Fruit fly (Drosophila melanogaster) whole organism, embryonic: Measurements from ENCODE around the gene zf30C.
A peak's percentile ranks its signal among the peaks of the same experiment; 100 is the strongest.

Experiments
- Abd-B ChIP-seq: fragments of 200-800 bp; sonication (Bioruptor generic); optimal IDR thresholded peaks from 2 replicates; lab custom pipeline; 2018; ENCODE audit warnings: missing biosample characterization, mild to moderate bottlenecking, missing genetic modification characterization, moderate library complexity
- Aef1 ChIP-seq: fragments of 200-800 bp; sonication (Bioruptor generic); IDR thresholded peaks from 3 replicates; pipeline ENCODE4 v1.3.6; 2022; ENCODE audit warnings: missing biosample characterization, missing genetic modification characterization
- BEAF-32 ChIP-seq: fragments of 200-800 bp; sonication (Bioruptor generic); optimal IDR thresholded peaks from 3 replicates; lab custom pipeline; 2017; ENCODE audit warnings: missing biosample characterization, missing genetic modification characterization, mild to moderate bottlenecking, moderate library complexity, missing genetic modification reagents
- CG11085 ChIP-seq: fragments of 200-800 bp; sonication (Bioruptor generic); IDR thresholded peaks from 2 replicates; pipeline ENCODE4 v1.3.6; 2022; ENCODE audit warnings: missing biosample characterization, missing genetic modification characterization
- CG12659 ChIP-seq: fragments of 200-800 bp; sonication (Bioruptor generic); optimal IDR thresholded peaks from 3 replicates; lab custom pipeline; 2017; ENCODE audit warnings: mild to moderate bottlenecking, missing biosample characterization, missing genetic modification reagents, missing genetic modification characterization
- CG16813 ChIP-seq: fragments of 200-800 bp; sonication (Bioruptor generic); IDR thresholded peaks from 3 replicates; pipeline ENCODE4 v1.3.6; 2022; ENCODE audit warnings: missing biosample characterization, missing genetic modification characterization; ENCODE audit not compliant: partially characterized antibody
- CG17361 ChIP-seq: fragments of 200-800 bp; sonication (Bioruptor generic); IDR thresholded peaks from 3 replicates; pipeline ENCODE4 v1.3.6; 2022; ENCODE audit warnings: missing biosample characterization, missing genetic modification characterization
- CG1832 ChIP-seq: fragments of 200-800 bp; sonication (Bioruptor generic); optimal IDR thresholded peaks from 2 replicates; lab custom pipeline; 2017; ENCODE audit warnings: missing biosample characterization, mild to moderate bottlenecking, missing genetic modification characterization, inconsistent platforms
- CG2116 ChIP-seq: fragments of 200-800 bp; sonication (Bioruptor generic); optimal IDR thresholded peaks from 3 replicates; lab custom pipeline; 2018; ENCODE audit warnings: missing biosample characterization, mild to moderate bottlenecking, missing genetic modification characterization
- CG2129 ChIP-seq: fragments of 200-800 bp; sonication (Bioruptor generic); IDR thresholded peaks from 2 replicates; pipeline ENCODE4 v1.3.6; 2022; ENCODE audit warnings: missing biosample characterization, missing genetic modification characterization; ENCODE audit not compliant: partially characterized antibody
- CG2678 ChIP-seq: fragments of 200-800 bp; sonication (Bioruptor generic); optimal IDR thresholded peaks from 3 replicates; lab custom pipeline; 2019; ENCODE audit warnings: missing biosample characterization, mild to moderate bottlenecking, missing genetic modification characterization, moderate library complexity
- CG32532 ChIP-seq: fragments of 200-800 bp; sonication (Bioruptor generic); IDR thresholded peaks from 2 replicates; pipeline ENCODE4 v1.3.6; 2022; ENCODE audit warnings: missing biosample characterization, missing genetic modification characterization
- CG33557 ChIP-seq: fragments of 200-800 bp; sonication (Bioruptor generic); optimal IDR thresholded peaks from 2 replicates; lab custom pipeline; 2019; ENCODE audit warnings: missing biosample characterization, mild to moderate bottlenecking, missing genetic modification characterization, moderate library complexity
- CG3847 ChIP-seq: fragments of 200-800 bp; sonication (Bioruptor generic); IDR thresholded peaks from 2 replicates; pipeline ENCODE4 v1.3.6; 2022; ENCODE audit warnings: missing biosample characterization, missing genetic modification characterization
- CG3995 ChIP-seq: fragments of 200-800 bp; sonication (Bioruptor generic); optimal IDR thresholded peaks from 3 replicates; lab custom pipeline; 2016; ENCODE audit warnings: missing biosample characterization, missing genetic modification characterization
- CG42726 ChIP-seq: fragments of 200-800 bp; sonication (Bioruptor generic); IDR thresholded peaks from 2 replicates; pipeline ENCODE4 v1.3.6; 2022; ENCODE audit warnings: missing biosample characterization, missing genetic modification characterization; ENCODE audit not compliant: partially characterized antibody
- CG4328 ChIP-seq: fragments of 200-800 bp; sonication (Bioruptor generic); optimal IDR thresholded peaks from 3 replicates; lab custom pipeline; 2017; ENCODE audit warnings: missing biosample characterization, missing genetic modification reagents, missing genetic modification characterization
- CG43689 ChIP-seq: fragments of 200-800 bp; sonication (Bioruptor generic); IDR thresholded peaks from 2 replicates; pipeline ENCODE4 v1.3.6; 2022; ENCODE audit warnings: missing biosample characterization, missing genetic modification characterization
- CG7372 ChIP-seq: fragments of 200-800 bp; sonication (Bioruptor generic); IDR thresholded peaks from 2 replicates; pipeline ENCODE4 v1.3.6; 2022; ENCODE audit warnings: missing biosample characterization, missing genetic modification characterization
- CG9215 ChIP-seq: fragments of 200-800 bp; sonication (Bioruptor generic); IDR thresholded peaks from 2 replicates; pipeline ENCODE4 v1.3.6; 2022; ENCODE audit warnings: missing biosample characterization, missing genetic modification characterization
- CHES-1-like ChIP-seq: fragments of 200-800 bp; sonication (Bioruptor generic); optimal IDR thresholded peaks from 2 replicates; lab custom pipeline; 2016; ENCODE audit warnings: missing biosample characterization, missing genetic modification characterization
- Dbx ChIP-seq: fragments of 200-800 bp; sonication (Bioruptor generic); IDR thresholded peaks from 3 replicates; pipeline ENCODE4 v1.3.6; 2022; ENCODE audit warnings: missing biosample characterization, missing genetic modification characterization
- Dref ChIP-seq: fragments of 200-800 bp; sonication (Bioruptor generic); IDR thresholded peaks from 2 replicates; pipeline ENCODE4 v1.3.6; 2022; ENCODE audit warnings: missing biosample characterization, missing genetic modification characterization
- MBD-R2 ChIP-seq: fragments of 200-800 bp; sonication (Bioruptor generic); IDR thresholded peaks from 2 replicates; pipeline ENCODE4 v1.3.6; 2022; ENCODE audit warnings: missing biosample characterization, missing genetic modification characterization
- Scr ChIP-seq: fragments of 200-800 bp; sonication (Bioruptor generic); IDR thresholded peaks from 2 replicates; pipeline ENCODE4 v1.3.6; 2022; ENCODE audit warnings: missing biosample characterization, missing genetic modification characterization; ENCODE audit not compliant: partially characterized antibody
- Sox100B ChIP-seq: fragments of 200-800 bp; sonication (Bioruptor generic); optimal IDR thresholded peaks from 3 replicates; lab custom pipeline; 2018; ENCODE audit warnings: missing biosample characterization, mild to moderate bottlenecking, missing genetic modification characterization
- Taf1 ChIP-seq: fragments of 200-800 bp; sonication (Bioruptor generic); IDR thresholded peaks from 2 replicates; pipeline ENCODE4 v1.3.6; 2022; ENCODE audit warnings: missing biosample characterization, missing genetic modification characterization
- Xbp1 ChIP-seq: fragments of 200-800 bp; sonication (Bioruptor generic); optimal IDR thresholded peaks from 3 replicates; lab custom pipeline; 2016; ENCODE audit warnings: missing biosample characterization, mild to moderate bottlenecking, missing genetic modification characterization
- bbx ChIP-seq: fragments of 200-800 bp; sonication (Bioruptor generic); IDR thresholded peaks from 2 replicates; pipeline ENCODE4 v1.3.6; 2022; ENCODE audit warnings: missing biosample characterization, missing genetic modification characterization; ENCODE audit not compliant: partially characterized antibody
- bcd ChIP-seq: fragments of 200-800 bp; sonication (Bioruptor generic); optimal IDR thresholded peaks from 2 replicates; lab custom pipeline; 2017; ENCODE audit warnings: missing biosample characterization, mild to moderate bottlenecking, missing genetic modification characterization
- danr ChIP-seq: fragments of 200-800 bp; sonication (Bioruptor generic); IDR thresholded peaks from 2 replicates; pipeline ENCODE4 v1.3.6; 2022; ENCODE audit warnings: missing biosample characterization, missing genetic modification characterization
- dmrt11E ChIP-seq: fragments of 200-800 bp; sonication (Bioruptor generic); optimal IDR thresholded peaks from 3 replicates; lab custom pipeline; 2018; ENCODE audit warnings: missing biosample characterization, mild to moderate bottlenecking, missing genetic modification characterization, moderate library complexity
- dpn ChIP-seq, 2 experiments: fragments of 200-800 bp; sonication (Bioruptor generic); optimal IDR thresholded peaks; 3 replicates each; lab custom pipeline; 2016; ENCODE audit warnings: missing biosample characterization in 2 of 2, missing genetic modification characterization in 2 of 2
- dysf ChIP-seq: fragments of 200-800 bp; sonication (Bioruptor generic); IDR thresholded peaks from 3 replicates; pipeline ENCODE4 v1.3.6; 2022; ENCODE audit warnings: missing biosample characterization, missing genetic modification characterization
- emc ChIP-seq: fragments of 200-800 bp; sonication (Bioruptor generic); optimal IDR thresholded peaks from 2 replicates; lab custom pipeline; 2016; ENCODE audit warnings: missing biosample characterization, missing genetic modification characterization
- eve ChIP-seq, 2 experiments: fragments of >200 bp; optimal IDR thresholded peaks; 2 replicates each; lab custom pipeline; 2017; ENCODE audit warnings: missing biosample characterization in 2 of 2, missing genetic modification characterization in 2 of 2
- hbn ChIP-seq: fragments of 200-800 bp; sonication (Bioruptor generic); IDR thresholded peaks from 2 replicates; pipeline ENCODE4 v1.3.6; 2022; ENCODE audit warnings: missing biosample characterization, missing genetic modification characterization; ENCODE audit not compliant: partially characterized antibody
- jigr1 ChIP-seq: fragments of 200-800 bp; sonication (Bioruptor generic); IDR thresholded peaks from 3 replicates; pipeline ENCODE4 v1.3.6; 2022; ENCODE audit warnings: missing biosample characterization, missing genetic modification characterization
- klu ChIP-seq: fragments of 200-800 bp; sonication (Bioruptor generic); IDR thresholded peaks from 2 replicates; pipeline ENCODE4 v1.3.6; 2022; ENCODE audit warnings: missing biosample characterization, missing genetic modification characterization
- knrl ChIP-seq: fragments of 200-800 bp; sonication (Bioruptor generic); IDR thresholded peaks from 3 replicates; pipeline ENCODE4 v1.3.6; 2022; ENCODE audit warnings: missing biosample characterization, missing genetic modification characterization; ENCODE audit not compliant: partially characterized antibody
- mirr ChIP-seq: fragments of 200-800 bp; sonication (Bioruptor generic); optimal IDR thresholded peaks from 3 replicates; lab custom pipeline; 2018; ENCODE audit warnings: missing biosample characterization, mild to moderate bottlenecking, missing genetic modification characterization
- nmo ChIP-seq: fragments of 200-800 bp; sonication (Bioruptor generic); optimal IDR thresholded peaks from 2 replicates; lab custom pipeline; 2018; ENCODE audit warnings: missing biosample characterization, mild to moderate bottlenecking, missing genetic modification characterization, moderate library complexity
- p53 ChIP-seq: fragments of 200-800 bp; sonication (Bioruptor generic); optimal IDR thresholded peaks from 2 replicates; lab custom pipeline; 2016; ENCODE audit warnings: missing biosample characterization, missing genetic modification characterization
- phol ChIP-seq: fragments of 200-800 bp; sonication (Bioruptor generic); optimal IDR thresholded peaks from 3 replicates; lab custom pipeline; 2018; ENCODE audit warnings: missing biosample characterization, mild to moderate bottlenecking, missing genetic modification characterization, moderate library complexity
- sna ChIP-seq: fragments of 200-800 bp; sonication (Bioruptor generic); IDR thresholded peaks from 2 replicates; pipeline ENCODE4 v1.3.6; 2022; ENCODE audit warnings: missing biosample characterization, missing genetic modification characterization; ENCODE audit not compliant: partially characterized antibody
- sob ChIP-seq: fragments of 200-800 bp; sonication (Bioruptor generic); IDR thresholded peaks from 2 replicates; pipeline ENCODE4 v1.3.6; 2022; ENCODE audit warnings: missing biosample characterization, missing genetic modification characterization
- unc-4 ChIP-seq: fragments of 200-800 bp; sonication (Bioruptor generic); IDR thresholded peaks from 2 replicates; pipeline ENCODE4 v1.3.6; 2022; ENCODE audit warnings: missing biosample characterization, missing genetic modification characterization; ENCODE audit not compliant: partially characterized antibody
- vvl ChIP-seq: fragments of 200-800 bp; sonication (Bioruptor generic); IDR thresholded peaks from 2 replicates; pipeline ENCODE4 v1.3.6; 2022; ENCODE audit warnings: missing biosample characterization, missing genetic modification characterization

zf30C gene

DNA sequence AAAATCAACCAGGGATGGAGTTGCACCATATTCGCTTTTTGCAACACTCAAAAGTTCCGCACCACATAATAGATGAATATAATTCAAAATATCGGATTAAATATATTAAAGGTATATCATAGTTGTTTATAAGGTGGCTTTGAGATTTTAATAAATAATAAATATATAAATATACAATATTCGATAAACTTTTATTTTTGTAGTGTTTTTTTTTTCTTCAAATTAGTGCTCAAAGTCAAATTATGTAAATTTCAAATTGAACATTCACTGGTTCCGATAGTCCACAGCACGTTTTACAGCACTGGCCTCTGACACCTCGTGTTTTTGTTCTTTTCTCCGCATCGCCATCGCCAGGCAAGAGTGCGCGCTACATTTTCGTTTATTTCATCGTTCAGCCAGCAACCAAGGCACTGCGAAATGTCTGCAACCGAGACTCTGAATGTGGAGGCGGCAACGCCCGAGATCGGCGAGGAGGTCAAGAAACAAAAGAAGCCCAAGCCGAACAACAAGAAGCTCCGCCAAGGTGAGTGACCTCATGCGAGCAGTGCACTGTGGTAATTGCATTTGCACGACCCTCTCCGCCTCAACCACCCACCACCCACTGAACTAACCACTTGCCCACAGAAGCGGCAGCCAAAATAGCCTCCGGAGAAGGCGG is 5.2 kb downstream of the zf30C start, which contains the start of the genes Taf11 and und (continued):
- TF ChIP-seq CG12659 (GFP tag; lab: Kevin White, UChicago) = peak; percentile 57
- peak; percentile 42; the same call in 1 of the 3 replicates for TF ChIP-seq dysf (GFP tag; lab: Robert Waterston, UW)
- peak; percentile 42; the same call in 1 of the 2 replicates for TF ChIP-seq sob (GFP tag; lab: Robert Waterston, UW)
- TF ChIP-seq CG16813 (GFP tag; lab: Robert Waterston, UW) = peak; percentile 81
- TF ChIP-seq sna (GFP tag; lab: Robert Waterston, UW) = peak; percentile 71; the same call in 1 of the 2 replicates
- peak; percentile 71 for TF ChIP-seq nmo (GFP tag; lab: Kevin White, UChicago)
- peak; percentile 83 for TF ChIP-seq Scr (GFP tag; lab: Robert Waterston, UW)
- peak; percentile 28 for TF ChIP-seq CG3995 (GFP tag; lab: Kevin White, UChicago)
- peak; percentile 7 for TF ChIP-seq CG33557 (GFP tag; lab: Kevin White, UChicago)
- no peak for TF ChIP-seq Taf1 (GFP tag; lab: Robert Waterston, UW)
- peak; percentile 43 for TF ChIP-seq Abd-B (GFP tag; lab: Kevin White, UChicago)
- TF ChIP-seq danr (GFP tag; lab: Robert Waterston, UW) = no peak
- no peak for TF ChIP-seq emc (GFP tag; lab: Kevin White, UChicago)
- TF ChIP-seq CG3847 (GFP tag; lab: Robert Waterston, UW) = peak; percentile 60
- no peak for TF ChIP-seq CG7372 (GFP tag; lab: Robert Waterston, UW)
- peak; percentile 48 for TF ChIP-seq CG9215
- TF ChIP-seq Dbx (GFP tag; lab: Robert Waterston, UW) = peak; percentile 62
- TF ChIP-seq bcd (GFP tag; lab: Kevin White, UChicago) = peak; percentile 48
- peak; percentile 57 for TF ChIP-seq hbn (GFP tag; lab: Robert Waterston, UW)
- no peak for TF ChIP-seq Sox100B (GFP tag; lab: Kevin White, UChicago)
- TF ChIP-seq Dref (GFP tag; lab: Robert Waterston, UW) = 0 out of 2 replicates have a peak, but pooled peaks have one; percentile 27
- peak in 1 of 2 experiments; percentile 53 for TF ChIP-seq dpn (GFP tag; optimal IDR thresholded peaks at IDR 0.05; lab: Kevin White, UChicago)
- no peak for TF ChIP-seq p53 (GFP tag; lab: Kevin White, UChicago)
- TF ChIP-seq CG4328 (GFP tag; lab: Kevin White, UChicago) = peak; percentile 17
- TF ChIP-seq CG2678 = peak; percentile 71
- peak; percentile 86 for TF ChIP-seq knrl
- TF ChIP-seq CG17361 = no peak; the same call in 2 of the 3 replicates
- no peak for TF ChIP-seq CG43689 (GFP tag; lab: Robert Waterston, UW)
- no peak for TF ChIP-seq CG11085 (GFP tag; lab: Robert Waterston, UW)
- peak; percentile 89 for TF ChIP-seq vvl (GFP tag; lab: Robert Waterston, UW)
- 0 out of 2 replicates have a peak, but pooled peaks have one; percentile 34 for TF ChIP-seq CG42726 (GFP tag; lab: Robert Waterston, UW)
- no peak for TF ChIP-seq CHES-1-like (GFP tag; lab: Kevin White, UChicago)
- TF ChIP-seq CG2129 (GFP tag; lab: Robert Waterston, UW) = peak; percentile 40; the same call in 1 of the 2 replicates
- TF ChIP-seq mirr (GFP tag; lab: Kevin White, UChicago) = no peak
- peak; percentile 39 for TF ChIP-seq Xbp1 (GFP tag; lab: Kevin White, UChicago)
- TF ChIP-seq eve (GFP tag; optimal IDR thresholded peaks at IDR 0.05; lab: Kevin White, UChicago) = no peak
- no peak for TF ChIP-seq Aef1 (GFP tag; lab: Robert Waterston, UW)
- no peak for TF ChIP-seq jigr1 (GFP tag; lab: Robert Waterston, UW)
- TF ChIP-seq bbx (GFP tag; lab: Robert Waterston, UW) = 0 out of 2 replicates have a peak, but pooled peaks have one; percentile 44
- peak; percentile 30; the same call in 1 of the 2 replicates for TF ChIP-seq klu (GFP tag; lab: Robert Waterston, UW)
- TF ChIP-seq BEAF-32 = peak; percentile 80
- peak; percentile 75 for TF ChIP-seq unc-4 (GFP tag; lab: Robert Waterston, UW)
- peak; percentile 44 for TF ChIP-seq CG32532 (GFP tag; lab: Robert Waterston, UW)
- peak; percentile 15 for TF ChIP-seq dmrt11E (tag; lab: Kevin White, UChicago)
- TF ChIP-seq CG2116 (GFP tag; lab: Kevin White, UChicago) = peak; percentile 50
- peak; percentile 64 for TF ChIP-seq phol (tag; lab: Kevin White, UChicago)
- no peak for TF ChIP-seq CG1832
- TF ChIP-seq MBD-R2 (GFP tag; lab: Robert Waterston, UW) = peak; percentile 83
